Worm (Caenorhabditis elegans): ENCODE measurements around the gene ZC504.1.

ZC504.1 gene

ce11 chrX:10379678-10380077 lies 27.3 kb upstream of the ZC504.1 start, which contains the start of gene rme-4:
TSS of gene rme-4 (minus strand) at chrX:10379845.
- TF ChIP-seq ztf-1 (GFP tag; conservative IDR thresholded peaks at IDR 0.05) (no peak), sem-4 (tag; optimal IDR thresholded peaks at IDR 0.05) (no peak), sma-9 (GFP tag; optimal IDR thresholded peaks at IDR 0.05) (no peak), sma-9 (tag; optimal IDR thresholded peaks at IDR 0.05) (no peak), nhr-6 (tag; optimal IDR thresholded peaks at IDR 0.05) (no peak), nhr-10 (tag; optimal IDR thresholded peaks at IDR 0.05) (no peak), fos-1 (tag; optimal IDR thresholded peaks at IDR 0.05) (peak; percentile 45), lsy-2 (tag; optimal IDR thresholded peaks at IDR 0.05) (no peak), elt-1 (tag; optimal IDR thresholded peaks at IDR 0.05) (no peak)

ce11 chrX:10386001-10386400 lies 20.9 kb upstream of the ZC504.1 start:
- TF ChIP-seq sma-9 (GFP tag; optimal IDR thresholded peaks at IDR 0.05) (peak; percentile 13), sma-9 (tag; optimal IDR thresholded peaks at IDR 0.05) (no peak), sem-4 (tag; optimal IDR thresholded peaks at IDR 0.05) (no peak), skn-1 (tag; optimal IDR thresholded peaks at IDR 0.05) (no peak), C34F6.9 (tag; optimal IDR thresholded peaks at IDR 0.05) (peak; percentile 18)

ce11 chrX:10386408-10386807 lies 20.5 kb upstream of the ZC504.1 start, which contains the start of gene dyf-6:
TSS of gene dyf-6 (minus strand) at chrX:10386508.
- TF ChIP-seq C34F6.9 (tag; optimal IDR thresholded peaks at IDR 0.05), result no peak
- no peak for TF ChIP-seq crh-2 (tag; optimal IDR thresholded peaks at IDR 0.05)
- TF ChIP-seq elt-3 (tag; optimal IDR thresholded peaks at IDR 0.05), result no peak
- no peak for TF ChIP-seq lin-11 (tag; optimal IDR thresholded peaks at IDR 0.05)
- TF ChIP-seq sma-9 (GFP tag; optimal IDR thresholded peaks at IDR 0.05), result no peak
- TF ChIP-seq sma-9 (tag; optimal IDR thresholded peaks at IDR 0.05), result no peak
- no peak for TF ChIP-seq R02D3.7 (tag; optimal IDR thresholded peaks at IDR 0.05)
- TF ChIP-seq unc-62 (GFP tag; optimal IDR thresholded peaks at IDR 0.05), result no peak
- TF ChIP-seq nhr-10 (tag; optimal IDR thresholded peaks at IDR 0.05), result no peak

- TF ChIP-seq nhr-21 (tag; optimal IDR thresholded peaks at IDR 0.05) (peak; percentile 64), nhr-10 (tag; optimal IDR thresholded peaks at IDR 0.05) (no peak), ztf-4 (tag; optimal IDR thresholded peaks at IDR 0.05) (no peak), ceh-16 (tag; optimal IDR thresholded peaks at IDR 0.05) (peak; percentile 40), unc-62 (GFP tag; optimal IDR thresholded peaks at IDR 0.05) (no peak), sem-4 (tag; optimal IDR thresholded peaks at IDR 0.05) (peak; percentile 54), fos-1 (tag; optimal IDR thresholded peaks at IDR 0.05) (peak; percentile 12), mab-5 (tag; optimal IDR thresholded peaks at IDR 0.05) (no peak), nhr-12 (tag; optimal IDR thresholded peaks at IDR 0.05) (no peak), zag-1 (tag; optimal IDR thresholded peaks at IDR 0.05) (no peak), mbf-1 (tag; optimal IDR thresholded peaks at IDR 0.05) (no peak), egl-27 (tag; optimal IDR thresholded peaks at IDR 0.05) (no peak), gmeb-1 (tag; optimal IDR thresholded peaks at IDR 0.05) (no peak), sma-3 (GFP tag; optimal IDR thresholded peaks at IDR 0.05) (peak; percentile 57), F13H6.1 (tag; optimal IDR thresholded peaks at IDR 0.05) (no peak), skn-1 (tag; optimal IDR thresholded peaks at IDR 0.05) (no peak), nhr-25 (tag; optimal IDR thresholded peaks at IDR 0.05) (peak; percentile 49), elt-1 (tag; optimal IDR thresholded peaks at IDR 0.05) (no peak), blmp-1 (tag; optimal IDR thresholded peaks at IDR 0.05; ENCODE audit: insufficient read depth) (peak; percentile 70), lsy-2 (tag; optimal IDR thresholded peaks at IDR 0.05) (peak in 1 of 2 experiments; percentile 28)
These were observed 15.8 kb upstream of the ZC504.1 start for ce11 chrX:10391174-10391573.

- TF ChIP-seq nhr-12 (tag; optimal IDR thresholded peaks at IDR 0.05), result no peak
- no peak for TF ChIP-seq lin-13 (GFP tag; optimal IDR thresholded peaks at IDR 0.05)
- no peak for TF ChIP-seq alr-1 (tag; optimal IDR thresholded peaks at IDR 0.05)
- no peak for TF ChIP-seq ZK546.5 (tag; optimal IDR thresholded peaks at IDR 0.05)
- no peak for TF ChIP-seq unc-39 (tag; optimal IDR thresholded peaks at IDR 0.05)
- no peak for TF ChIP-seq lin-39 (tag; optimal IDR thresholded peaks at IDR 0.05)
- TF ChIP-seq aly-2 (tag; optimal IDR thresholded peaks at IDR 0.05), result no peak
- TF ChIP-seq nhr-237 (tag; optimal IDR thresholded peaks at IDR 0.05), result no peak
- no peak for TF ChIP-seq mab-5 (tag; optimal IDR thresholded peaks at IDR 0.05)
- no peak for TF ChIP-seq mdl-1 (tag; optimal IDR thresholded peaks at IDR 0.05)
- no peak for TF ChIP-seq nhr-21 (tag; optimal IDR thresholded peaks at IDR 0.05)
- TF ChIP-seq nhr-25 (tag; optimal IDR thresholded peaks at IDR 0.05), result no peak
- TF ChIP-seq lsy-2 (tag; optimal IDR thresholded peaks at IDR 0.05), result no peak
- no peak for TF ChIP-seq nhr-23 (tag; optimal IDR thresholded peaks at IDR 0.05)
- TF ChIP-seq sma-3 (GFP tag; optimal IDR thresholded peaks at IDR 0.05), result no peak
- TF ChIP-seq nhr-6 (tag; optimal IDR thresholded peaks at IDR 0.05), result no peak
- TF ChIP-seq R02D3.7 (tag; optimal IDR thresholded peaks at IDR 0.05), result no peak
These were observed 14.2 kb upstream of the ZC504.1 start for ce11 chrX:10392792-10393191.

Data from whole organism, L2 larva.